Worm (Caenorhabditis elegans) whole organism, young adult: Measurements from ENCODE around the gene F45G2.8.

ENCODE experiments used
- C17E4.6 ChIP-seq: fragments of 200-800 bp; sonication (Bioruptor generic); IDR thresholded peaks from 2 replicates; pipeline ENCODE4 v1.3.6; 2022; ENCODE audit warnings: missing genetic modification reagents, missing genetic modification characterization, missing compliant biosample characterization
- ama-1 ChIP-seq, 3 experiments: fragments of 150-350 bp in 1 of 3; sonication (generic microtip) in 2 of 3; optimal IDR thresholded peaks; 2 replicates each; lab custom pipeline; 2014 to 2018; ENCODE audit warnings: missing biosample characterization in 2 of 3, missing genetic modification characterization in 2 of 3, missing genetic modification reagents in 2 of 3
- ceh-100 ChIP-seq: fragments of 200-800 bp; sonication (Bioruptor generic); IDR thresholded peaks from 2 replicates; pipeline ENCODE4 v1.3.6; 2022; ENCODE audit warnings: missing genetic modification reagents, missing genetic modification characterization, missing compliant biosample characterization
- dpl-1 ChIP-seq: fragments of 150-350 bp; optimal IDR thresholded peaks from 2 replicates; lab custom pipeline; 2014; ENCODE audit warnings: missing biosample characterization, missing genetic modification reagents, missing genetic modification characterization
- gei-17 ChIP-seq: fragments of 200-800 bp; sonication (Bioruptor generic); optimal IDR thresholded peaks from 2 replicates; lab custom pipeline; 2018; ENCODE audit warnings: mild to moderate bottlenecking, missing genetic modification characterization, missing compliant biosample characterization
- hlh-12 ChIP-seq: sonication (generic microtip); optimal IDR thresholded peaks from 2 replicates; lab custom pipeline; 2016; ENCODE audit warnings: missing genetic modification characterization, missing compliant biosample characterization
- lir-1 ChIP-seq: fragments of 200-800 bp; sonication (Bioruptor generic); conservative IDR thresholded peaks from 2 replicates; pipeline ENCODE4 v1.3.6; 2022; ENCODE audit warnings: missing genetic modification reagents, missing genetic modification characterization, missing compliant biosample characterization
- nhr-120 ChIP-seq: fragments of 200-800 bp; sonication (Bioruptor generic); IDR thresholded peaks from 2 replicates; pipeline ENCODE4 v1.3.6; 2022; ENCODE audit warnings: missing genetic modification characterization, missing compliant biosample characterization
- pha-4 ChIP-seq: fragments of 150-350 bp; sonication (generic microtip); optimal IDR thresholded peaks from 2 replicates; lab custom pipeline; 2014; ENCODE audit warnings: missing biosample characterization, missing genetic modification reagents, missing genetic modification characterization
- rcor-1 ChIP-seq: fragments of 200-800 bp; sonication (Bioruptor generic); IDR thresholded peaks from 2 replicates; pipeline ENCODE4 v1.3.6; 2022; ENCODE audit warnings: missing genetic modification reagents, missing genetic modification characterization, missing compliant biosample characterization
- sea-2 ChIP-seq: fragments of 200-800 bp; sonication (Bioruptor generic); IDR thresholded peaks from 2 replicates; pipeline ENCODE4 v1.3.6; 2022; ENCODE audit warnings: missing genetic modification characterization, missing compliant biosample characterization
- xnd-1 ChIP-seq: sonication (generic microtip); optimal IDR thresholded peaks from 2 replicates; lab custom pipeline; 2016; ENCODE audit warnings: missing genotype, missing genetic modification reagents, missing genetic modification characterization, missing compliant biosample characterization

- no peak for TF ChIP-seq hlh-12 (tag; lab: Kevin White, UChicago)
- no peak for TF ChIP-seq gei-17 (GFP tag; lab: Kevin White, UChicago)
- TF ChIP-seq xnd-1 (tag; lab: Kevin White, UChicago), result no peak
- TF ChIP-seq ceh-100 (GFP tag; lab: Robert Waterston, UW), result no peak
- no peak for TF ChIP-seq lir-1 (GFP tag; lab: Robert Waterston, UW)
- no peak for TF ChIP-seq sea-2 (GFP tag; lab: Robert Waterston, UW)
- TF ChIP-seq pha-4 (tag; lab: Kevin White, UChicago), result no peak
- TF ChIP-seq C17E4.6 (GFP tag; lab: Robert Waterston, UW), result no peak
- TF ChIP-seq nhr-120 (GFP tag; lab: Robert Waterston, UW), result no peak
- TF ChIP-seq dpl-1 (GFP tag; lab: Kevin White, UChicago), result no peak
- no peak for TF ChIP-seq ama-1 (optimal IDR thresholded peaks at IDR 0.05; lab: Kevin White, UChicago)
- no peak for TF ChIP-seq ama-1 (GFP tag; optimal IDR thresholded peaks at IDR 0.05; lab: Kevin White, UChicago)
- TF ChIP-seq rcor-1 (GFP tag; lab: Robert Waterston, UW), result no peak
Measured at ce11 chrIII:13405504-13405903, 30.0 kb downstream of the F45G2.8 start, which contains the start of gene nas-1.
